Fruit fly (Drosophila melanogaster) whole organism, wandering third instar larva: ENCODE measurements around the gene CG15452.

ENCODE experiments used
- CrebA ChIP-seq: fragments of 200-800 bp; sonication (Bioruptor generic); optimal IDR thresholded peaks from 2 replicates; lab custom pipeline; 2016; ENCODE audit warnings: missing biosample characterization, mild to moderate bottlenecking, missing genetic modification characterization, borderline replicate concordance
- Dfd ChIP-seq: fragments of >200 bp; optimal IDR thresholded peaks from 2 replicates; lab custom pipeline; 2017; ENCODE audit warnings: missing biosample characterization, missing genetic modification characterization
- Myc ChIP-seq: fragments of >200 bp; optimal IDR thresholded peaks from 2 replicates; lab custom pipeline; 2017
- Vsx2 ChIP-seq: fragments of 200-300, 225-300 bp; sonication (Bioruptor generic); optimal IDR thresholded peaks from 2 replicates; lab custom pipeline; 2018; ENCODE audit warnings: missing biosample characterization, missing genetic modification characterization; ENCODE audit not compliant: partially characterized antibody

DNA sequence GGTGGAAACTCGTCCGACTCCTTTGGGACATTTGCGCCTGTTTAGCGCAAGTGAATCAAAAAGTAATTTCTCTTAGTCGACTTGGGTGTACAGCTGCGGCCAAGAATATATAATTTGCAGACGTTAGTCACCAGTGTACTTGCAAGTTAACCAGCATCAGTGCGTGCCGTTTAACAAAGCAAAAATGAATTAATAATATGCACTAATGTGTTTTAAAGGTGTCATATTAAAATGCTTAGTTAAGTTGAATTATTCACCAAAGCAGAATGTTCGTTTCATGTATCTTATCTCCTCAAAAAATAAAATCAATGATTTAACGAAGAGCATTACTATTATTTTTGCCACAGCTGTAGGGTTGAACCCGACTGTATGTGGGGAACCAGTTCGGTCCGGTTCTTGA, 22.6 kb downstream of the CG15452 start:
- TF ChIP-seq Myc (lab: Kevin White, UChicago) (no peak), Dfd (GFP tag; lab: Kevin White, UChicago) (no peak), CrebA (GFP tag; lab: Kevin White, UChicago) (no peak), Vsx2 (GFP tag; lab: Kevin White, UChicago) (no peak)
